Worm (Caenorhabditis elegans) whole organism, mixed stage, embryonic: ENCODE data around the gene ghi-1.

Source experiments
- M03D4.4 ChIP-seq: sonication (generic microtip); optimal IDR thresholded peaks from 2 replicates; lab custom pipeline; 2017; ENCODE audit warnings: mild to moderate bottlenecking, missing genetic modification characterization, missing compliant biosample characterization
- bed-3 ChIP-seq: fragments of 200-800 bp; sonication (Bioruptor generic); optimal IDR thresholded peaks from 3 replicates; lab custom pipeline; 2018; ENCODE audit warnings: mild to moderate bottlenecking, missing genetic modification characterization, moderate library complexity, missing compliant biosample characterization
- blmp-1 ChIP-seq: fragments of 150-350 bp; optimal IDR thresholded peaks from 2 replicates; lab custom pipeline; 2014; ENCODE audit warnings: missing biosample characterization, missing genetic modification characterization
- ceh-39 ChIP-seq: fragments of 150-350 bp; optimal IDR thresholded peaks from 2 replicates; lab custom pipeline; 2014; ENCODE audit warnings: missing biosample characterization, missing genetic modification characterization
- ceh-83 ChIP-seq: fragments of 200-800 bp; sonication (Bioruptor generic); optimal IDR thresholded peaks from 2 replicates; lab custom pipeline; 2018; ENCODE audit warnings: mild to moderate bottlenecking, missing genetic modification characterization, missing compliant biosample characterization
- ces-1 ChIP-seq: fragments of 150-350 bp; optimal IDR thresholded peaks from 2 replicates; lab custom pipeline; 2014; ENCODE audit warnings: missing biosample characterization, missing genetic modification reagents, missing genetic modification characterization
- drap-1 ChIP-seq: fragments of 200-800 bp; sonication (Bioruptor generic); optimal IDR thresholded peaks from 3 replicates; lab custom pipeline; 2018; ENCODE audit warnings: mild to moderate bottlenecking, missing genetic modification characterization, missing compliant biosample characterization
- elt-1 ChIP-seq: sonication (generic microtip); optimal IDR thresholded peaks from 2 replicates; lab custom pipeline; 2017; ENCODE audit warnings: missing genetic modification characterization, mild to moderate bottlenecking, missing compliant biosample characterization, antibody characterized with exemption, moderate library complexity, borderline replicate concordance; ENCODE audit not compliant: insufficient read depth
- flh-1 ChIP-seq: fragments of 200-800 bp; sonication (Bioruptor generic); optimal IDR thresholded peaks from 2 replicates; lab custom pipeline; 2018; ENCODE audit warnings: mild to moderate bottlenecking, missing genetic modification characterization, moderate library complexity, missing compliant biosample characterization
- hlh-1 ChIP-seq: fragments of 150-350 bp; optimal IDR thresholded peaks from 2 replicates; lab custom pipeline; 2014; ENCODE audit warnings: missing biosample characterization, missing genetic modification reagents, missing genetic modification characterization
- lin-13 ChIP-seq: fragments of 150-350 bp; optimal IDR thresholded peaks from 2 replicates; lab custom pipeline; 2014; ENCODE audit warnings: missing biosample characterization, missing genetic modification characterization
- lin-32 ChIP-seq: fragments of 200-800 bp; sonication (Bioruptor generic); optimal IDR thresholded peaks from 2 replicates; lab custom pipeline; 2018; ENCODE audit warnings: mild to moderate bottlenecking, missing genetic modification characterization, missing compliant biosample characterization
- lsy-2 ChIP-seq: fragments of 150-350 bp; optimal IDR thresholded peaks from 2 replicates; lab custom pipeline; 2014; ENCODE audit warnings: missing biosample characterization, missing genetic modification characterization
- mab-5 ChIP-seq: fragments of 150-350 bp; optimal IDR thresholded peaks from 2 replicates; lab custom pipeline; 2014; ENCODE audit warnings: missing biosample characterization, missing genetic modification characterization
- mls-2 ChIP-seq: sonication (generic microtip); optimal IDR thresholded peaks from 2 replicates; lab custom pipeline; 2016; ENCODE audit warnings: mild to moderate bottlenecking, missing genetic modification characterization, moderate library complexity, missing compliant biosample characterization
- nhr-12 ChIP-seq: fragments of 150-350 bp; optimal IDR thresholded peaks from 2 replicates; lab custom pipeline; 2014; ENCODE audit warnings: missing biosample characterization, missing genetic modification characterization
- nhr-2 ChIP-seq: fragments of 150-350 bp; optimal IDR thresholded peaks from 2 replicates; lab custom pipeline; 2014; ENCODE audit warnings: missing biosample characterization, missing genetic modification characterization
- nhr-237 ChIP-seq: fragments of 150-350 bp; optimal IDR thresholded peaks from 2 replicates; lab custom pipeline; 2014; ENCODE audit warnings: missing biosample characterization, missing genetic modification characterization
- nhr-28 ChIP-seq: fragments of 150-350 bp; optimal IDR thresholded peaks from 2 replicates; lab custom pipeline; 2014; ENCODE audit warnings: missing biosample characterization, missing genetic modification characterization
- nhr-76 ChIP-seq: sonication (generic microtip); optimal IDR thresholded peaks from 2 replicates; lab custom pipeline; 2017; ENCODE audit warnings: missing biosample characterization, missing genetic modification characterization
- pha-4 ChIP-seq: fragments of 150-350 bp; optimal IDR thresholded peaks from 2 replicates; lab custom pipeline; 2018; ENCODE audit warnings: missing biosample characterization, missing genetic modification reagents, missing genetic modification characterization
- sem-2 ChIP-seq: fragments of 200-800 bp; sonication (Bioruptor generic); optimal IDR thresholded peaks from 2 replicates; lab custom pipeline; 2018; ENCODE audit warnings: mild to moderate bottlenecking, missing genetic modification characterization, missing compliant biosample characterization
- snpc-4 ChIP-seq: fragments of 150-350 bp; optimal IDR thresholded peaks from 2 replicates; lab custom pipeline; 2014; ENCODE audit warnings: missing biosample characterization, missing genetic modification characterization
- sptf-1 ChIP-seq: sonication (generic microtip); optimal IDR thresholded peaks from 2 replicates; lab custom pipeline; 2017; ENCODE audit warnings: mild to moderate bottlenecking, missing genetic modification characterization, moderate library complexity, missing compliant biosample characterization
- tbx-8 ChIP-seq: fragments of 200-800 bp; sonication (Bioruptor generic); optimal IDR thresholded peaks from 2 replicates; lab custom pipeline; 2018; ENCODE audit warnings: mild to moderate bottlenecking, missing genetic modification characterization, moderate library complexity, missing compliant biosample characterization
- unc-39 ChIP-seq: fragments of 150-350 bp; optimal IDR thresholded peaks from 2 replicates; lab custom pipeline; 2014; ENCODE audit warnings: missing biosample characterization, missing genetic modification characterization
- unc-62 ChIP-seq: fragments of 150-350 bp; optimal IDR thresholded peaks from 2 replicates; lab custom pipeline; 2014; ENCODE audit warnings: missing biosample characterization, missing genetic modification reagents, missing genetic modification characterization
- zip-8 ChIP-seq: fragments of 150-350 bp; optimal IDR thresholded peaks from 2 replicates; lab custom pipeline; 2014; ENCODE audit warnings: missing biosample characterization, missing genetic modification characterization
- ztf-11 ChIP-seq: fragments of 150-350 bp; optimal IDR thresholded peaks from 2 replicates; lab custom pipeline; 2014; ENCODE audit warnings: missing biosample characterization, missing genetic modification characterization

The ghi-1 gene

ce11 chrII:11644535-11644934 lies 2.0 kb upstream of the ghi-1 start:
- TF ChIP-seq mab-5 = no peak
- no peak for TF ChIP-seq ceh-39 (tag; lab: Kevin White, UChicago)
- no peak for TF ChIP-seq nhr-28 (tag; lab: Kevin White, UChicago)
- no peak for TF ChIP-seq ceh-83 (GFP tag; lab: Kevin White, UChicago)
- no peak for TF ChIP-seq zip-8 (tag; lab: Kevin White, UChicago)
- TF ChIP-seq unc-39 = no peak
- TF ChIP-seq lin-13 = no peak
- no peak for TF ChIP-seq nhr-76 (tag; lab: Kevin White, UChicago)
- TF ChIP-seq nhr-2 (tag; lab: Kevin White, UChicago) = no peak
- no peak for TF ChIP-seq ztf-11 (tag; lab: Kevin White, UChicago)
- no peak for TF ChIP-seq ces-1 (GFP tag; lab: Kevin White, UChicago)
- no peak for TF ChIP-seq bed-3 (GFP tag; lab: Kevin White, UChicago)
- no peak for TF ChIP-seq lsy-2 (tag; lab: Kevin White, UChicago)
- no peak for TF ChIP-seq nhr-237 (tag; lab: Kevin White, UChicago)
- TF ChIP-seq sem-2 (GFP tag; lab: Kevin White, UChicago) = no peak
- no peak for TF ChIP-seq nhr-12
- TF ChIP-seq, all 35 proteins: peak for 0

ce11 chrII:11645383-11645782 lies 1.2 kb upstream of the ghi-1 start:
- TF ChIP-seq ztf-11 (tag; lab: Kevin White, UChicago) = no peak
- no peak for TF ChIP-seq elt-1 (tag; lab: Kevin White, UChicago)
- TF ChIP-seq nhr-28 (tag; lab: Kevin White, UChicago) = no peak
- TF ChIP-seq unc-62 (GFP tag; lab: Kevin White, UChicago) = no peak
- TF ChIP-seq lsy-2 (tag; lab: Kevin White, UChicago) = no peak
- no peak for TF ChIP-seq nhr-76 (tag; lab: Kevin White, UChicago)

ce11 chrII:11646874-11647273 lies 327 bp downstream of the ghi-1 start:
- TF ChIP-seq hlh-1 (tag; lab: Kevin White, UChicago) = no peak
- no peak for TF ChIP-seq lsy-2 (tag; lab: Kevin White, UChicago)
- no peak for TF ChIP-seq blmp-1 (tag; lab: Kevin White, UChicago)
- no peak for TF ChIP-seq M03D4.4 (tag; lab: Kevin White, UChicago)
- no peak for TF ChIP-seq drap-1 (GFP tag; lab: Kevin White, UChicago)
- no peak for TF ChIP-seq nhr-237 (tag; lab: Kevin White, UChicago)
- no peak for TF ChIP-seq elt-1 (tag; lab: Kevin White, UChicago)
- TF ChIP-seq lin-32 (GFP tag; lab: Kevin White, UChicago) = no peak
- no peak for TF ChIP-seq sptf-1 (tag; lab: Kevin White, UChicago)
- TF ChIP-seq, all 35 proteins: peak for 0

ce11 chrII:11649239-11649638 lies 2.7 kb downstream of the ghi-1 start:
- TF ChIP-seq nhr-237 (tag; lab: Kevin White, UChicago) (no peak), unc-39 (no peak), pha-4 (tag; lab: Kevin White, UChicago) (no peak), lin-32 (GFP tag; lab: Kevin White, UChicago) (no peak), ces-1 (GFP tag; lab: Kevin White, UChicago) (no peak), sptf-1 (tag; lab: Kevin White, UChicago) (no peak), tbx-8 (no peak)

ce11 chrII:11650975-11651588 lies 4.5 kb downstream of the ghi-1 start, which contains the start of gene coa-7:
coa-7 (minus strand) TSS chrII:11651148.
- TF ChIP-seq hlh-1 (tag; lab: Kevin White, UChicago) (no peak), pha-4 (tag; lab: Kevin White, UChicago) (no peak), drap-1 (GFP tag; lab: Kevin White, UChicago) (no peak), tbx-8 (no peak), nhr-12 (no peak), snpc-4 (tag; lab: Kevin White, UChicago) (no peak), bed-3 (GFP tag; lab: Kevin White, UChicago) (no peak), mls-2 (tag; lab: Kevin White, UChicago) (no peak), flh-1 (GFP tag; lab: Kevin White, UChicago) (no peak), nhr-237 (tag; lab: Kevin White, UChicago) (no peak), nhr-76 (tag; lab: Kevin White, UChicago) (no peak), ceh-39 (tag; lab: Kevin White, UChicago) (no peak)
- TF ChIP-seq, all 35 proteins: peak for 0
